Worm (Caenorhabditis elegans): ENCODE measurements around the gene sdz-35.
"Not testable (repeated sequence)": the region's sequence is repeated elsewhere in the genome, so short reads cannot be mapped to it uniquely, and the experiment has no call there.

Gene sdz-35

ce11 chrII:3189038-3189437 lies 19.5 kb downstream of the sdz-35 start, which contains the start of gene Y27F2A.11:
TSS of gene Y27F2A.11 (plus strand) at chrII:3189338.
- not testable (repeated sequence) for TF ChIP-seq nhr-28, ceh-39, mep-1 (tag; optimal IDR thresholded peaks at IDR 0.05)

ce11 chrII:3185848-3186247 lies 22.7 kb downstream of the sdz-35 start:
- TF ChIP-seq cnd-1 (tag; optimal IDR thresholded peaks at IDR 0.05): no peak
- TF ChIP-seq ztf-11 (tag; optimal IDR thresholded peaks at IDR 0.05): no peak
- TF ChIP-seq elt-3 (tag; optimal IDR thresholded peaks at IDR 0.05): no peak
- TF ChIP-seq hlh-1 (tag; optimal IDR thresholded peaks at IDR 0.05): no peak
- TF ChIP-seq blmp-1 (tag; optimal IDR thresholded peaks at IDR 0.05): no peak
- no peak for TF ChIP-seq ham-2 (GFP tag; optimal IDR thresholded peaks at IDR 0.05)

ce11 chrII:3184858-3185257 lies 23.7 kb downstream of the sdz-35 start, which contains the start of gene sri-78:
TSS of gene sri-78 (plus strand) at chrII:3185158.
- TF ChIP-seq mls-2, sptf-1, lin-13 (tag; optimal IDR thresholded peaks at IDR 0.05): not testable (repeated sequence)

ce11 chrII:3183300-3183840 lies 25.2 kb downstream of the sdz-35 start, which contains the start of the genes Y27F2A.6 and Y27F2A.8:
TSS of gene Y27F2A.6 (minus strand) at chrII:3183400.
TSS of gene Y27F2A.8 (plus strand) at chrII:3183790.
- not testable (repeated sequence) for TF ChIP-seq unc-120 (tag; optimal IDR thresholded peaks at IDR 0.05; ENCODE audit: poor library complexity, severe bottlenecking); cnd-1 (tag; optimal IDR thresholded peaks at IDR 0.05); bed-3 (GFP tag; optimal IDR thresholded peaks at IDR 0.05)

- TF ChIP-seq unc-39, ztf-11, nhr-28 (tag; optimal IDR thresholded peaks at IDR 0.05): not testable (repeated sequence)
Observed at ce11 chrII:3177663-3178062, 30.9 kb downstream of the sdz-35 start, which contains the start of gene sri-40. TSS of gene sri-40 (plus strand) at chrII:3177963.

- TF ChIP-seq nhr-2 (tag; optimal IDR thresholded peaks at IDR 0.05) (no peak), unc-39 (tag; optimal IDR thresholded peaks at IDR 0.05) (no peak), snpc-4 (tag; optimal IDR thresholded peaks at IDR 0.05) (no peak), mep-1 (tag; optimal IDR thresholded peaks at IDR 0.05) (no peak), cnd-1 (tag; optimal IDR thresholded peaks at IDR 0.05) (no peak), nhr-76 (tag; optimal IDR thresholded peaks at IDR 0.05) (no peak), hlh-1 (tag; optimal IDR thresholded peaks at IDR 0.05) (no peak), mab-5 (tag; optimal IDR thresholded peaks at IDR 0.05) (no peak), elt-1 (tag; optimal IDR thresholded peaks at IDR 0.05; ENCODE audit: borderline replicate concordance, insufficient read depth) (no peak), blmp-1 (tag; optimal IDR thresholded peaks at IDR 0.05) (no peak), sem-2 (GFP tag; optimal IDR thresholded peaks at IDR 0.05) (no peak), ces-1 (GFP tag; optimal IDR thresholded peaks at IDR 0.05) (no peak), sptf-1 (tag; optimal IDR thresholded peaks at IDR 0.05) (no peak), tbx-8 (GFP tag; optimal IDR thresholded peaks at IDR 0.05) (no peak)
Observed at ce11 chrII:3172176-3172575, 36.4 kb downstream of the sdz-35 start, which contains the start of gene Y27F2A.10. TSS of gene Y27F2A.10 (minus strand) at chrII:3172276.

- TF ChIP-seq nhr-12 (tag; optimal IDR thresholded peaks at IDR 0.05) (no peak), drap-1 (GFP tag; optimal IDR thresholded peaks at IDR 0.05) (no peak), ceh-43 (GFP tag; optimal IDR thresholded peaks at IDR 0.05) (no peak), ces-1 (GFP tag; optimal IDR thresholded peaks at IDR 0.05) (no peak), elt-3 (tag; optimal IDR thresholded peaks at IDR 0.05) (no peak), unc-120 (tag; optimal IDR thresholded peaks at IDR 0.05; ENCODE audit: poor library complexity, severe bottlenecking) (no peak), cnd-1 (tag; optimal IDR thresholded peaks at IDR 0.05) (no peak), elt-1 (tag; optimal IDR thresholded peaks at IDR 0.05; ENCODE audit: borderline replicate concordance, insufficient read depth) (no peak), hlh-1 (tag; optimal IDR thresholded peaks at IDR 0.05) (no peak), mab-5 (tag; optimal IDR thresholded peaks at IDR 0.05) (no peak), lin-13 (tag; optimal IDR thresholded peaks at IDR 0.05) (no peak)
Observed at ce11 chrII:3170089-3170488, 38.5 kb downstream of the sdz-35 start, which contains the start of gene fbxc-55. TSS of gene fbxc-55 (minus strand) at chrII:3170189.
